Fruit fly (Drosophila melanogaster) whole organism, embryonic: Measurements from ENCODE around the gene CG6443.
A peak's percentile ranks its signal among the peaks of the same experiment; 100 is the strongest.

Experiments used
- Asciz ChIP-seq: fragments of 200-800 bp; sonication (Bioruptor generic); optimal IDR thresholded peaks from 2 replicates; lab custom pipeline; 2017; ENCODE audit warnings: missing biosample characterization, mild to moderate bottlenecking, missing genetic modification characterization, missing genetic modification reagents
- BtbVII ChIP-seq: fragments of 200-800 bp; sonication (Bioruptor generic); optimal IDR thresholded peaks from 3 replicates; lab custom pipeline; 2017; ENCODE audit warnings: missing biosample characterization, mild to moderate bottlenecking, missing genetic modification characterization
- CG10366 ChIP-seq: fragments of 200-800 bp; sonication (Bioruptor generic); IDR thresholded peaks from 2 replicates; pipeline ENCODE4 v1.3.6; 2022; ENCODE audit warnings: missing biosample characterization, missing genetic modification characterization
- CG11093 ChIP-seq: fragments of 200-800 bp; sonication (Bioruptor generic); IDR thresholded peaks from 3 replicates; pipeline ENCODE4 v1.3.6; 2022; ENCODE audit warnings: missing biosample characterization, missing genetic modification characterization
- CG12299 ChIP-seq: fragments of 200-800 bp; sonication (Bioruptor generic); optimal IDR thresholded peaks from 2 replicates; lab custom pipeline; 2018; ENCODE audit warnings: missing biosample characterization, mild to moderate bottlenecking, missing genetic modification characterization
- CG12942 ChIP-seq: fragments of 200-800 bp; sonication (Bioruptor generic); optimal IDR thresholded peaks from 3 replicates; lab custom pipeline; 2016; ENCODE audit warnings: missing biosample characterization, missing genetic modification characterization
- CG13424 ChIP-seq: fragments of 200-800 bp; sonication (Bioruptor generic); optimal IDR thresholded peaks from 2 replicates; lab custom pipeline; 2019; ENCODE audit warnings: missing biosample characterization, mild to moderate bottlenecking, missing genetic modification characterization, moderate library complexity
- CG14667 ChIP-seq: fragments of 200-800 bp; sonication (Bioruptor generic); IDR thresholded peaks from 2 replicates; pipeline ENCODE4 v1.3.6; 2022; ENCODE audit warnings: missing biosample characterization, missing genetic modification characterization
- CG17359 ChIP-seq: fragments of 200-800 bp; sonication (Bioruptor generic); optimal IDR thresholded peaks from 3 replicates; lab custom pipeline; 2018; ENCODE audit warnings: missing biosample characterization, mild to moderate bottlenecking, missing genetic modification characterization, moderate library complexity
- CG17829 ChIP-seq: fragments of 200-800 bp; optimal IDR thresholded peaks from 2 replicates; lab custom pipeline; 2019; ENCODE audit warnings: missing biosample characterization, mild to moderate bottlenecking, missing genetic modification characterization, moderate library complexity
- CG17912 ChIP-seq: fragments of 200-800 bp; sonication (Bioruptor generic); optimal IDR thresholded peaks from 2 replicates; lab custom pipeline; 2018; ENCODE audit warnings: missing biosample characterization, mild to moderate bottlenecking, missing genetic modification characterization
- CG2202 ChIP-seq: fragments of 200-800 bp; sonication (Bioruptor generic); optimal IDR thresholded peaks from 2 replicates; lab custom pipeline; 2018; ENCODE audit warnings: missing biosample characterization, mild to moderate bottlenecking, missing genetic modification characterization
- CG31365 ChIP-seq: fragments of 200-800 bp; sonication (Bioruptor generic); optimal IDR thresholded peaks from 2 replicates; lab custom pipeline; 2018; ENCODE audit warnings: missing biosample characterization, mild to moderate bottlenecking, missing genetic modification characterization
- CG3163 ChIP-seq: fragments of 200-800 bp; sonication (Bioruptor generic); optimal IDR thresholded peaks from 3 replicates; lab custom pipeline; 2016; ENCODE audit warnings: missing biosample characterization, missing genetic modification characterization
- CG3726 ChIP-seq: fragments of 200-800 bp; sonication (Bioruptor generic); IDR thresholded peaks from 3 replicates; pipeline ENCODE4, ENCODE4 v1.3.6; 2022; ENCODE audit warnings: missing biosample characterization, missing genetic modification characterization
- CG3995 ChIP-seq: fragments of 200-800 bp; sonication (Bioruptor generic); optimal IDR thresholded peaks from 3 replicates; lab custom pipeline; 2016; ENCODE audit warnings: missing biosample characterization, missing genetic modification characterization
- CG4854 ChIP-seq: fragments of 200-800 bp; sonication (Bioruptor generic); optimal IDR thresholded peaks from 2 replicates; lab custom pipeline; 2016; ENCODE audit warnings: missing biosample characterization, missing genetic modification characterization, inconsistent platforms
- CG7839 ChIP-seq: fragments of 200-800 bp; sonication (Bioruptor generic); optimal IDR thresholded peaks from 3 replicates; lab custom pipeline; 2018; ENCODE audit warnings: missing biosample characterization, mild to moderate bottlenecking, missing genetic modification characterization, moderate library complexity
- CG8944 ChIP-seq: fragments of 200-800 bp; sonication (Bioruptor generic); optimal IDR thresholded peaks from 3 replicates; lab custom pipeline; 2016; ENCODE audit warnings: missing biosample characterization, missing genetic modification characterization
- CG9797 ChIP-seq: fragments of 200-800 bp; sonication (Bioruptor generic); optimal IDR thresholded peaks from 3 replicates; lab custom pipeline; 2018; ENCODE audit warnings: missing biosample characterization, mild to moderate bottlenecking, missing genetic modification characterization
- Camta ChIP-seq: fragments of 200-800 bp; sonication (Bioruptor generic); optimal IDR thresholded peaks from 2 replicates; lab custom pipeline; 2016; ENCODE audit warnings: missing biosample characterization, missing genetic modification characterization
- CoRest ChIP-seq: fragments of 200-800 bp; sonication (Bioruptor generic); optimal IDR thresholded peaks from 3 replicates; lab custom pipeline; 2018; ENCODE audit warnings: missing biosample characterization, mild to moderate bottlenecking, missing genetic modification characterization, moderate library complexity
- Dfd ChIP-seq, 2 experiments: fragments of >200 bp; optimal IDR thresholded peaks; 2 replicates each; lab custom pipeline; 2017; ENCODE audit warnings: missing biosample characterization in 2 of 2, missing genetic modification characterization in 2 of 2
- GATAe ChIP-seq: fragments of 200-800 bp; sonication (Bioruptor generic); conservative IDR thresholded peaks from 2 replicates; pipeline ENCODE4 v1.3.6; 2022; ENCODE audit warnings: missing biosample characterization, missing genetic modification characterization
- Gug ChIP-seq: fragments of 200-800 bp; sonication (Bioruptor generic); IDR thresholded peaks from 4 replicates; pipeline ENCODE4 v1.3.6; 2022; ENCODE audit warnings: missing biosample characterization, missing genetic modification characterization
- HmgZ ChIP-seq: fragments of 200-800 bp; sonication (Bioruptor generic); optimal IDR thresholded peaks from 2 replicates; lab custom pipeline; 2018; ENCODE audit warnings: missing biosample characterization, mild to moderate bottlenecking, missing genetic modification characterization
- Meics ChIP-seq: fragments of 200-800 bp; sonication (Bioruptor generic); optimal IDR thresholded peaks from 2 replicates; lab custom pipeline; 2017; ENCODE audit warnings: missing biosample characterization, mild to moderate bottlenecking, missing genetic modification characterization
- Xrp1 ChIP-seq: fragments of 200-800 bp; sonication (Bioruptor generic); IDR thresholded peaks from 2 replicates; pipeline ENCODE4 v1.3.6; 2022; ENCODE audit warnings: missing biosample characterization, missing genetic modification characterization
- bigmax ChIP-seq: fragments of 200-800 bp; sonication (Bioruptor generic); optimal IDR thresholded peaks from 2 replicates; lab custom pipeline; 2018; ENCODE audit warnings: missing biosample characterization, mild to moderate bottlenecking, missing genetic modification characterization
- caup ChIP-seq: fragments of 200-800 bp; sonication (Bioruptor generic); optimal IDR thresholded peaks from 3 replicates; lab custom pipeline; 2017; ENCODE audit warnings: missing biosample characterization, mild to moderate bottlenecking, missing genetic modification characterization, moderate library complexity; ENCODE audit not compliant: severe bottlenecking
- chm ChIP-seq: fragments of 200-800 bp; sonication (Bioruptor generic); IDR thresholded peaks from 2 replicates; pipeline ENCODE4 v1.3.6; 2022; ENCODE audit warnings: missing biosample characterization, missing genetic modification characterization
- croc ChIP-seq: fragments of 200-800 bp; sonication (Bioruptor generic); conservative IDR thresholded peaks from 3 replicates; pipeline ENCODE4 v1.3.6; 2022; ENCODE audit warnings: missing biosample characterization, missing genetic modification characterization
- disco-r ChIP-seq: fragments of 200-800 bp; sonication (Bioruptor generic); optimal IDR thresholded peaks from 2 replicates; lab custom pipeline; 2016; ENCODE audit warnings: missing biosample characterization, missing genetic modification characterization
- fd96Cb ChIP-seq: fragments of 200-800 bp; sonication (Bioruptor generic); optimal IDR thresholded peaks from 2 replicates; lab custom pipeline; 2018; ENCODE audit warnings: missing biosample characterization, mild to moderate bottlenecking, missing genetic modification characterization, moderate library complexity
- fu2 ChIP-seq: fragments of 200-800 bp; sonication (Bioruptor generic); optimal IDR thresholded peaks from 2 replicates; lab custom pipeline; 2016; ENCODE audit warnings: missing biosample characterization, missing genetic modification characterization
- hb ChIP-seq: fragments of 200-800 bp; sonication (Bioruptor generic); IDR thresholded peaks from 3 replicates; pipeline ENCODE4 v1.3.6; 2022; ENCODE audit warnings: missing biosample characterization, missing genetic modification characterization; ENCODE audit not compliant: partially characterized antibody
- ind ChIP-seq: fragments of 200-800 bp; sonication (Bioruptor generic); optimal IDR thresholded peaks from 3 replicates; lab custom pipeline; 2016; ENCODE audit warnings: missing biosample characterization, missing genetic modification characterization
- oc ChIP-seq: fragments of 200-800 bp; sonication (Bioruptor generic); optimal IDR thresholded peaks from 2 replicates; lab custom pipeline; 2018; ENCODE audit warnings: missing biosample characterization, mild to moderate bottlenecking, missing genetic modification characterization, moderate library complexity
- psq ChIP-seq: fragments of 200-800 bp; sonication (Bioruptor generic); optimal IDR thresholded peaks from 2 replicates; lab custom pipeline; 2017; ENCODE audit warnings: missing biosample characterization, missing genetic modification characterization
- ro ChIP-seq: fragments of 200-800 bp; sonication (Bioruptor generic); IDR thresholded peaks from 2 replicates; pipeline ENCODE4 v1.3.6; 2022; ENCODE audit warnings: missing biosample characterization, missing genetic modification characterization
- scrt ChIP-seq: fragments of 200-800 bp; sonication (Bioruptor generic); optimal IDR thresholded peaks from 2 replicates; lab custom pipeline; 2018; ENCODE audit warnings: missing biosample characterization, mild to moderate bottlenecking, missing genetic modification characterization, moderate library complexity
- sens ChIP-seq: fragments of 200-800 bp; sonication (Bioruptor generic); peaks from one replicate; lab custom pipeline; 2016; ENCODE audit warnings: missing biosample characterization, missing genetic modification characterization
- sens-2 ChIP-seq: fragments of 200-800 bp; sonication (Bioruptor generic); IDR thresholded peaks from 2 replicates; pipeline ENCODE4 v1.3.6; 2022; ENCODE audit warnings: missing biosample characterization, missing genetic modification characterization
- shn ChIP-seq: fragments of 200-800 bp; sonication (Bioruptor generic); optimal IDR thresholded peaks from 3 replicates; lab custom pipeline; 2016; ENCODE audit warnings: missing biosample characterization, missing genetic modification characterization
- slbo ChIP-seq: fragments of 200-800 bp; sonication (Bioruptor generic); IDR thresholded peaks from 2 replicates; pipeline ENCODE4 v1.3.6; 2022; ENCODE audit warnings: missing biosample characterization, missing genetic modification characterization
- ttk ChIP-seq: fragments of 200-800 bp; sonication (Bioruptor generic); IDR thresholded peaks from 2 replicates; pipeline ENCODE4 v2.1.2; 2022; ENCODE audit warnings: missing biosample characterization, missing genetic modification characterization
- tup ChIP-seq: fragments of 200-800 bp; sonication (Bioruptor generic); optimal IDR thresholded peaks from 2 replicates; lab custom pipeline; 2016; ENCODE audit warnings: missing biosample characterization, mild to moderate bottlenecking, missing genetic modification characterization, moderate library complexity
- usp ChIP-seq: fragments of >200 bp; optimal IDR thresholded peaks from 2 replicates; lab custom pipeline; 2017; ENCODE audit warnings: missing biosample characterization, missing genetic modification characterization
- vnd ChIP-seq: fragments of 200-800 bp; sonication (Bioruptor generic); IDR thresholded peaks from 3 replicates; pipeline ENCODE4 v1.3.6; 2022; ENCODE audit warnings: missing biosample characterization, missing genetic modification characterization; ENCODE audit not compliant: partially characterized antibody
- zen ChIP-seq: fragments of 200-800 bp; sonication (Bioruptor generic); optimal IDR thresholded peaks from 3 replicates; lab custom pipeline; 2018; ENCODE audit warnings: missing biosample characterization, mild to moderate bottlenecking, missing genetic modification characterization, moderate library complexity

The CG6443 gene

dm6 chr2L:10760422-10761166 is 31.8 kb downstream of the CG6443 start, which contains the start of gene CG6495 (continued):
- peak; percentile 36 for TF ChIP-seq CG17829 (tag; lab: Kevin White, UChicago)
- no peak for TF ChIP-seq CG11093
- no peak for TF ChIP-seq Camta (GFP tag; lab: Kevin White, UChicago)
- no peak for TF ChIP-seq disco-r (GFP tag; lab: Kevin White, UChicago)
- no peak for TF ChIP-seq sens-2 (GFP tag; lab: Robert Waterston, UW)
- TF ChIP-seq fu2 (GFP tag; lab: Kevin White, UChicago), result no peak
- TF ChIP-seq vnd (GFP tag; lab: Robert Waterston, UW), result no peak
- no peak for TF ChIP-seq CG3726 (GFP tag; lab: Robert Waterston, UW)
- peak; percentile 86 for TF ChIP-seq sens (GFP tag; lab: Kevin White, UChicago)
- TF ChIP-seq zen (tag; lab: Kevin White, UChicago), result no peak
- TF ChIP-seq scrt (GFP tag; lab: Kevin White, UChicago), result peak; percentile 26
- no peak for TF ChIP-seq usp (GFP tag; lab: Kevin White, UChicago)
- TF ChIP-seq GATAe (GFP tag; lab: Robert Waterston, UW), result no peak
- 0 out of 2 replicates have a peak, but pooled peaks have one; percentile 11 for TF ChIP-seq CG14667
- peak; percentile 65 for TF ChIP-seq CoRest
- no peak for TF ChIP-seq CG10366 (GFP tag; lab: Robert Waterston, UW)
- no peak for TF ChIP-seq CG12942 (GFP tag; lab: Kevin White, UChicago)
- TF ChIP-seq CG7839 (tag; lab: Kevin White, UChicago), result peak; percentile 75
- TF ChIP-seq CG12299 (tag; lab: Kevin White, UChicago), result peak; percentile 64
- no peak for TF ChIP-seq Gug (GFP tag; lab: Robert Waterston, UW)
- TF ChIP-seq tup (GFP tag; lab: Kevin White, UChicago), result no peak
- TF ChIP-seq CG17359 (tag; lab: Kevin White, UChicago), result peak; percentile 67
- TF ChIP-seq CG2202 (tag; lab: Kevin White, UChicago), result no peak
- no peak for TF ChIP-seq shn
- TF ChIP-seq fd96Cb, result peak; percentile 47
- TF ChIP-seq psq, result no peak
- no peak for TF ChIP-seq CG17912 (GFP tag; lab: Kevin White, UChicago)
- no peak for TF ChIP-seq ttk
- no peak for TF ChIP-seq bigmax (GFP tag; lab: Kevin White, UChicago)
- TF ChIP-seq chm (GFP tag; lab: Robert Waterston, UW), result no peak
- no peak for TF ChIP-seq ro (GFP tag; lab: Robert Waterston, UW)
- TF ChIP-seq Dfd (GFP tag; optimal IDR thresholded peaks at IDR 0.05; lab: Kevin White, UChicago), result no peak
- TF ChIP-seq CG13424, result peak; percentile 71
- peak; percentile 71 for TF ChIP-seq Meics (GFP tag; lab: Kevin White, UChicago)
- peak; percentile 62 for TF ChIP-seq caup (GFP tag; lab: Kevin White, UChicago)
- peak; percentile 30; the same call in 2 of the 3 replicates for TF ChIP-seq croc (GFP tag; lab: Robert Waterston, UW)
- TF ChIP-seq CG4854 (GFP tag; lab: Kevin White, UChicago), result no peak
- no peak for TF ChIP-seq CG3995 (GFP tag; lab: Kevin White, UChicago)
- TF ChIP-seq CG31365 (tag; lab: Kevin White, UChicago), result no peak
- TF ChIP-seq Xrp1 (GFP tag; lab: Robert Waterston, UW), result peak; percentile 52; the same call in 1 of the 2 replicates
- no peak for TF ChIP-seq hb (GFP tag; lab: Robert Waterston, UW)
- no peak for TF ChIP-seq CG8944 (GFP tag; lab: Kevin White, UChicago)
- TF ChIP-seq slbo (GFP tag; lab: Robert Waterston, UW), result peak; percentile 61
- peak; percentile 57 for TF ChIP-seq BtbVII (GFP tag; lab: Kevin White, UChicago)
- TF ChIP-seq Asciz (GFP tag; lab: Kevin White, UChicago), result no peak
- peak; percentile 30 for TF ChIP-seq ind (GFP tag; lab: Kevin White, UChicago)
- peak; percentile 38 for TF ChIP-seq oc (tag; lab: Kevin White, UChicago)
- no peak for TF ChIP-seq CG3163 (GFP tag; lab: Kevin White, UChicago)
- TF ChIP-seq CG9797, result no peak
- peak; percentile 3 for TF ChIP-seq HmgZ
